Worm (Caenorhabditis elegans): ENCODE data around the gene F43G6.16.
A peak's percentile ranks its signal among the peaks of the same experiment; 100 is the strongest.

DNA sequence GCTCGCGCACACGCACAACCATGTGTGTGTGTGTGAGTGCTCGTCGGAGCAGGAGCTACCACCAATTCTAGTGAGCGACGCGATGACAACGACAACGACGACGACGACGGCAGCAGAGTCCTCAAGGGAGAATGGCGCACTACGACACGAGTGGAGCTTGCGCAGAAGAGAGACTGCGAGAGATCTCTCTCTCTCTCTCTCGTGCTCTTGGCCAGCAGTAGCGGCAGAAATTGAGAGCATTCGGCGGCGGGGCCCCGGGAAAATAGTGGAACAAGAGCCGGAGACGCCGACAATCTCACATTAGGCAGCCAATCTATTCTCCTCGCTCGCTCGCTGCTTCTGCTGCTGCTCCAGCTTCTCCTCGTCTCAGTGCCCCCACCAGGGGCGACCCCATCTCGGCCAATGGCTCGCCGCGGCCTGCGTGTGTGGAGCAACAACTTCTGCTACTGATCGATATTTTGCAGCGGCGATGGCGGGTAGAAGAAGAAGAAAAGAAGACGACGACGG is 35.6 kb downstream of the F43G6.16 start:
- TF ChIP-seq lsy-2 (tag; optimal IDR thresholded peaks at IDR 0.05) (peak; percentile 34 to 62), blmp-1 (tag; optimal IDR thresholded peaks at IDR 0.05; ENCODE audit: insufficient read depth) (no peak), unc-39 (tag; optimal IDR thresholded peaks at IDR 0.05) (no peak)

Measured in whole organism, L2 larva.